Fruit fly (Drosophila melanogaster) whole organism, wandering third instar larva: ENCODE results near the gene ninaG.

Source experiments
- Abd-B ChIP-seq: fragments of >200 bp; optimal IDR thresholded peaks from 2 replicates; lab custom pipeline; 2017; ENCODE audit warnings: missing biosample characterization, missing genetic modification characterization
- CG32264 ChIP-seq: fragments of 200-800 bp; sonication (Bioruptor generic); optimal IDR thresholded peaks from 2 replicates; lab custom pipeline; 2016; ENCODE audit warnings: missing biosample characterization, missing genetic modification characterization
- CrebA ChIP-seq: fragments of 200-800 bp; sonication (Bioruptor generic); optimal IDR thresholded peaks from 2 replicates; lab custom pipeline; 2016; ENCODE audit warnings: missing biosample characterization, mild to moderate bottlenecking, missing genetic modification characterization, borderline replicate concordance
- Dif ChIP-seq: fragments of 200-275, 200-300 bp; sonication (Bioruptor generic); optimal IDR thresholded peaks from 2 replicates; lab custom pipeline; 2018; ENCODE audit warnings: missing biosample characterization, missing genetic modification characterization; ENCODE audit not compliant: partially characterized antibody
- GATAd ChIP-seq: sonication (Bioruptor generic); optimal IDR thresholded peaks from 2 replicates; lab custom pipeline; 2016; ENCODE audit warnings: missing biosample characterization, missing genetic modification characterization
- HLH106 ChIP-seq: fragments of 200-800 bp; optimal IDR thresholded peaks from 3 replicates; lab custom pipeline; 2019; ENCODE audit warnings: missing biosample characterization, mild to moderate bottlenecking, missing genetic modification characterization, moderate library complexity
- Hnf4 ChIP-seq: fragments of 200-800 bp; sonication (Bioruptor generic); optimal IDR thresholded peaks from 2 replicates; lab custom pipeline; 2016; ENCODE audit warnings: missing biosample characterization, mild to moderate bottlenecking, missing genetic modification characterization
- Hr78 ChIP-seq: fragments of >200 bp; optimal IDR thresholded peaks from 2 replicates; lab custom pipeline; 2017; ENCODE audit warnings: missing biosample characterization, missing genetic modification characterization
- Hr83 ChIP-seq: fragments of 200-300 bp; sonication (Bioruptor generic); optimal IDR thresholded peaks from 2 replicates; lab custom pipeline; 2016; ENCODE audit warnings: missing biosample characterization, mild to moderate bottlenecking, missing genetic modification characterization, moderate library complexity; ENCODE audit not compliant: poor library complexity, severe bottlenecking
- Mio ChIP-seq: sonication (Bioruptor generic); optimal IDR thresholded peaks from 2 replicates; lab custom pipeline; 2016; ENCODE audit warnings: missing biosample characterization, missing genetic modification characterization
- Myc ChIP-seq: fragments of >200 bp; optimal IDR thresholded peaks from 2 replicates; lab custom pipeline; 2017
- N ChIP-seq: fragments of >200 bp; optimal IDR thresholded peaks from 2 replicates; lab custom pipeline; 2018; ENCODE audit warnings: missing biosample characterization, missing external identifiers, missing genetic modification characterization
- OdsH ChIP-seq: fragments of 200-800 bp; sonication (Bioruptor generic); optimal IDR thresholded peaks from 2 replicates; lab custom pipeline; 2016; ENCODE audit warnings: missing biosample characterization, mild to moderate bottlenecking, missing genetic modification characterization
- Rel ChIP-seq, 2 experiments: fragments of 200-800 bp; sonication (Bioruptor generic) in 1 of 2; optimal IDR thresholded peaks; 2 replicates in 1 of 2; 3 replicates in 1 of 2; lab custom pipeline; 2016 to 2019; ENCODE audit warnings: mild to moderate bottlenecking in 2 of 2, missing biosample characterization in 2 of 2, missing genetic modification characterization in 2 of 2, moderate library complexity in 1 of 2
- Sp1 ChIP-seq: fragments of 200-800 bp; sonication (Bioruptor generic); optimal IDR thresholded peaks from 3 replicates; lab custom pipeline; 2019; ENCODE audit warnings: missing biosample characterization, mild to moderate bottlenecking, missing genetic modification characterization, moderate library complexity
- Vsx2 ChIP-seq: fragments of 200-300, 225-300 bp; sonication (Bioruptor generic); optimal IDR thresholded peaks from 2 replicates; lab custom pipeline; 2018; ENCODE audit warnings: missing biosample characterization, missing genetic modification characterization; ENCODE audit not compliant: partially characterized antibody
- br ChIP-seq: fragments of 200-800 bp; sonication (Bioruptor generic); optimal IDR thresholded peaks from 2 replicates; lab custom pipeline; 2016; ENCODE audit warnings: missing biosample characterization, missing genetic modification characterization
- brk ChIP-seq: fragments of 200-800 bp; sonication (Bioruptor generic); optimal IDR thresholded peaks from 2 replicates; lab custom pipeline; 2016; ENCODE audit warnings: missing biosample characterization, mild to moderate bottlenecking, missing genetic modification characterization
- dl ChIP-seq, 2 experiments: fragments of 175-275, 200-275 bp in 1 of 2; fragments of 200-275 bp in 1 of 2; sonication (Bioruptor generic); optimal IDR thresholded peaks; lab custom pipeline; 2018; ENCODE audit warnings: mild to moderate bottlenecking in 2 of 2, missing biosample characterization in 2 of 2, missing genetic modification characterization in 2 of 2, moderate library complexity in 2 of 2; ENCODE audit not compliant: partially characterized antibody in 2 of 2, insufficient read depth in 1 of 2
- dmrt93B ChIP-seq: fragments of 200-800 bp; sonication (Bioruptor generic); optimal IDR thresholded peaks from 2 replicates; lab custom pipeline; 2018; ENCODE audit warnings: missing biosample characterization, mild to moderate bottlenecking, missing genetic modification characterization
- dsf ChIP-seq: sonication (Bioruptor generic); optimal IDR thresholded peaks from 2 replicates; lab custom pipeline; 2016; ENCODE audit warnings: missing biosample characterization, missing genetic modification characterization, borderline replicate concordance
- ey ChIP-seq: fragments of 200-800 bp; sonication (Bioruptor generic); optimal IDR thresholded peaks from 2 replicates; lab custom pipeline; 2016; ENCODE audit warnings: missing biosample characterization, missing genetic modification characterization
- fru ChIP-seq: fragments of 200-800 bp; sonication (Bioruptor generic); optimal IDR thresholded peaks from 3 replicates; lab custom pipeline; 2016; ENCODE audit warnings: missing biosample characterization, mild to moderate bottlenecking, missing genetic modification characterization
- lola ChIP-seq: fragments of >200 bp; optimal IDR thresholded peaks from 2 replicates; lab custom pipeline; 2017; ENCODE audit warnings: missing biosample characterization, missing genetic modification characterization
- pan ChIP-seq: fragments of >200 bp; optimal IDR thresholded peaks from 2 replicates; lab custom pipeline; 2017
- psq ChIP-seq: fragments of 200-800 bp; sonication (Bioruptor generic); optimal IDR thresholded peaks from 3 replicates; lab custom pipeline; 2017; ENCODE audit warnings: missing biosample characterization, mild to moderate bottlenecking, missing genetic modification characterization, moderate library complexity
- rgr ChIP-seq: fragments of 200-800 bp; sonication (Bioruptor generic); optimal IDR thresholded peaks from 3 replicates; lab custom pipeline; 2016; ENCODE audit warnings: missing biosample characterization, mild to moderate bottlenecking, missing genetic modification characterization
- sage ChIP-seq: fragments of 200-800 bp; sonication (Bioruptor generic); optimal IDR thresholded peaks from 2 replicates; lab custom pipeline; 2016; ENCODE audit warnings: missing biosample characterization, mild to moderate bottlenecking, missing genetic modification characterization
- tai ChIP-seq: sonication (Bioruptor generic); optimal IDR thresholded peaks from 2 replicates; lab custom pipeline; 2016; ENCODE audit warnings: missing biosample characterization, missing genetic modification characterization
- usp ChIP-seq: fragments of >200 bp; optimal IDR thresholded peaks from 2 replicates; lab custom pipeline; 2017; ENCODE audit warnings: missing biosample characterization, missing genetic modification characterization
- woc ChIP-seq: sonication (Bioruptor generic); optimal IDR thresholded peaks from 2 replicates; lab custom pipeline; 2016; ENCODE audit warnings: missing biosample characterization, mild to moderate bottlenecking, missing genetic modification characterization

ninaG gene

dm6 chr3R:11431395-11431977 is 10.0 kb upstream of the ninaG start, which contains the start of the genes RpL24-like and CG5276:
Gene RpL24-like, minus strand, starts transcription at chr3R:11431582.
Gene CG5276, plus strand, starts transcription at chr3R:11431738.
- no peak for TF ChIP-seq fru
- peak; percentile 92 for TF ChIP-seq Myc (lab: Kevin White, UChicago)

DNA sequence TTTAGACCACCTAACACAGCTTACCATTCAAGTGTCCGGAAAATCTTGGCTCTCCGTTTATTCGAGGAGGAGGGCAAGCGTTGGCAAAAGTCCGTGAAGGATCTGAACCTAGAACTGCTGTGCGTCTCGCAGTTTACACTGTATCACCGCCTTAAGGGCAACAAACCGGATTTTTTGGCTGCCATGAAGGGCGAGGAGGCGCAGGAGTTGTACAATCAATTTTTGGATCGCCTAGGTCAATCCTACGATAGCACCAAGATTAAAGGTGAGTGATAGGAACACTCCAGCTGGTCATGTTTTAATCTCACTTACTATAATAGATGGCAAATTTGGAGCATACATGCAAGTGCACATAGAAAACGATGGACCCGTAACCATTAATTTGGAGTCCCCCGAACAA is 8.8 kb upstream of the ninaG start:
- no peak for TF ChIP-seq Sp1 (GFP tag; lab: Kevin White, UChicago)
- no peak for TF ChIP-seq Vsx2
- no peak for TF ChIP-seq lola (GFP tag; lab: Kevin White, UChicago)
- no peak for TF ChIP-seq Hr78 (GFP tag; lab: Kevin White, UChicago)
- no peak for TF ChIP-seq ey (GFP tag; lab: Kevin White, UChicago)
- no peak for TF ChIP-seq Rel (GFP tag; optimal IDR thresholded peaks at IDR 0.05; lab: Kevin White, UChicago)
- no peak for TF ChIP-seq Rel (tag; optimal IDR thresholded peaks at IDR 0.05; lab: Kevin White, UChicago)
- TF ChIP-seq CrebA = no peak
- no peak for TF ChIP-seq usp (GFP tag; lab: Kevin White, UChicago)
- TF ChIP-seq woc (GFP tag; lab: Kevin White, UChicago) = no peak
- TF ChIP-seq Mio (GFP tag; lab: Kevin White, UChicago) = no peak
- TF ChIP-seq sage = no peak
- no peak for TF ChIP-seq Dif (GFP tag; lab: Kevin White, UChicago)
- no peak for TF ChIP-seq tai (GFP tag; lab: Kevin White, UChicago)
- TF ChIP-seq psq = no peak
- TF ChIP-seq rgr (GFP tag; lab: Kevin White, UChicago) = no peak

DNA sequence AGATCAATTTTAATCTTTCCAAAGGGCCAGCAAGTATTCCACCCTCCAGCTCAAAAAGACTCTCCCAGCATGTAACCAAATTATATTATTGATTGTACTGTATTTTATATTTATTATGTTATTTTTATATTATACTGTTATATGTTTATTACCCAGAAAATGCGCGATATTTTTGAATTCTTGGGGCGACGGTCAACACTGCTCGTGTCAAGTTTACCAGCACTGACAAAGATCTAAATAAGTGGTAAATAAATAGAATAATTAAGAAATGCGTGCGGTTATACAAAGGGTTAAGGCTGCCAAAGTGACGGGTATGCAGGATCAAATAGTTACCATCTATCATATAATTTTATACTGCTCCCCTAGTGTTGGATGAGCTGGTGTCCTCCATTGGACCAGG is 8.3 kb upstream of the ninaG start, which contains the start of gene Dtd:
TSS of gene Dtd (plus strand) at position 248 of the 400 bp plus-strand sequence.
- TF ChIP-seq Vsx2 (no peak), Rel (GFP tag; optimal IDR thresholded peaks at IDR 0.05; lab: Kevin White, UChicago) (no peak), Rel (tag; optimal IDR thresholded peaks at IDR 0.05; lab: Kevin White, UChicago) (no peak), woc (GFP tag; lab: Kevin White, UChicago) (no peak), brk (GFP tag; lab: Kevin White, UChicago) (no peak), lola (GFP tag; lab: Kevin White, UChicago) (no peak), dmrt93B (GFP tag; lab: Kevin White, UChicago) (no peak), sage (no peak), CrebA (no peak), CG32264 (no peak), dsf (no peak), dl (GFP tag; optimal IDR thresholded peaks at IDR 0.05; lab: Kevin White, UChicago; ENCODE audit: insufficient read depth in 1 of 2, partially characterized antibody in 2 of 2) (no peak), psq (no peak), ey (GFP tag; lab: Kevin White, UChicago) (no peak), rgr (GFP tag; lab: Kevin White, UChicago) (no peak), OdsH (no peak), Abd-B (GFP tag; lab: Kevin White, UChicago) (no peak), Hr83 (GFP tag; lab: Kevin White, UChicago) (no peak), GATAd (GFP tag; lab: Kevin White, UChicago) (no peak)

DNA sequence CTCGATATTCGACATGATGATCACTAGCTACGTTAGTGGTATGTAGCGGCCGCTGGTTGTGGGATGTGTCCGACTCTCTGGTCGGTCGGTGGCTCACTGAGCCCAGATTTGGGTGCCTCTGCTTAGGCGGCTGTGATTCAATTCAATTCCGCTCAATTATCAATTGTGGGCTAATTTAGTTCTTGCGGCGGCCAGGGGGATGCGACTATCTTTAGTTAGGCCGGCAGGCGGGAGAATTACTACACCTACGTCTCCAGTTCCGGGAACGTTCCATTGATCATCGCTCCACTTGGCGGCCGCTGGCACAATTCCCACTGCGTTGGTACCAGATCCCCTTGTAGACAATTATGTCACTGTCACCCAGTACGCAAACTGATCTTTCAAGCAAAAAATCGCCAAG is 2.9 kb downstream of the ninaG start, which contains the start of the genes bumpel and CG45676:
TSS of gene bumpel (minus strand) at position 101 of the 400 bp plus-strand sequence.
TSS of gene CG45676 (plus strand) at position 318 of the 400 bp plus-strand sequence.
- no peak for TF ChIP-seq dsf
- TF ChIP-seq N (GFP tag; lab: Kevin White, UChicago) = no peak
- no peak for TF ChIP-seq pan (lab: Kevin White, UChicago)
- TF ChIP-seq Dif (GFP tag; lab: Kevin White, UChicago) = no peak
- no peak for TF ChIP-seq Hr78 (GFP tag; lab: Kevin White, UChicago)
- no peak for TF ChIP-seq usp (GFP tag; lab: Kevin White, UChicago)
- TF ChIP-seq Mio (GFP tag; lab: Kevin White, UChicago) = no peak
- TF ChIP-seq dmrt93B (GFP tag; lab: Kevin White, UChicago) = no peak
- no peak for TF ChIP-seq CG32264
- TF ChIP-seq Rel (GFP tag; optimal IDR thresholded peaks at IDR 0.05; lab: Kevin White, UChicago) = no peak
- no peak for TF ChIP-seq Rel (tag; optimal IDR thresholded peaks at IDR 0.05; lab: Kevin White, UChicago)
- no peak for TF ChIP-seq Sp1 (GFP tag; lab: Kevin White, UChicago)
- no peak for TF ChIP-seq HLH106
- no peak for TF ChIP-seq Hnf4 (GFP tag; lab: Kevin White, UChicago)
- TF ChIP-seq psq = no peak
- no peak for TF ChIP-seq lola (GFP tag; lab: Kevin White, UChicago)
- TF ChIP-seq GATAd (GFP tag; lab: Kevin White, UChicago) = no peak
- TF ChIP-seq woc (GFP tag; lab: Kevin White, UChicago) = no peak
- TF ChIP-seq CrebA = no peak
- no peak for TF ChIP-seq br (GFP tag; lab: Kevin White, UChicago)
- TF ChIP-seq, all 38 proteins: peak for 0
